Fruit fly (Drosophila melanogaster) whole organism, embryonic: ENCODE measurements around the gene CG7080.
A peak's percentile ranks its signal among the peaks of the same experiment; 100 is the strongest.

Source experiments
- Abd-B ChIP-seq: fragments of 200-800 bp; sonication (Bioruptor generic); optimal IDR thresholded peaks from 2 replicates; lab custom pipeline; 2018; ENCODE audit warnings: missing biosample characterization, mild to moderate bottlenecking, missing genetic modification characterization, moderate library complexity
- CG10431 ChIP-seq: fragments of 200-800 bp; sonication (Bioruptor generic); optimal IDR thresholded peaks from 3 replicates; lab custom pipeline; 2018; ENCODE audit warnings: missing biosample characterization, mild to moderate bottlenecking, missing genetic modification characterization
- CG10654 ChIP-seq: fragments of 200-800 bp; sonication (Bioruptor generic); optimal IDR thresholded peaks from 2 replicates; lab custom pipeline; 2016; ENCODE audit warnings: missing biosample characterization, missing genetic modification characterization
- CG11247 ChIP-seq: fragments of 200-800 bp; sonication (Bioruptor generic); IDR thresholded peaks from 2 replicates; pipeline ENCODE4 v1.3.6; 2022; ENCODE audit warnings: missing biosample characterization, missing genetic modification characterization
- CG12071 ChIP-seq: fragments of 200-800 bp; sonication (Bioruptor generic); optimal IDR thresholded peaks from 3 replicates; lab custom pipeline; 2018; ENCODE audit warnings: missing biosample characterization, mild to moderate bottlenecking, missing genetic modification characterization
- CG13424 ChIP-seq: fragments of 200-800 bp; sonication (Bioruptor generic); optimal IDR thresholded peaks from 2 replicates; lab custom pipeline; 2019; ENCODE audit warnings: missing biosample characterization, mild to moderate bottlenecking, missing genetic modification characterization, moderate library complexity
- CG14860 ChIP-seq: fragments of 200-800 bp; sonication (Bioruptor generic); IDR thresholded peaks from 3 replicates; pipeline ENCODE4 v1.3.6; 2022; ENCODE audit warnings: missing biosample characterization, missing genetic modification characterization; ENCODE audit not compliant: partially characterized antibody
- CG16779 ChIP-seq: fragments of 200-800 bp; sonication (Bioruptor generic); IDR thresholded peaks from 2 replicates; pipeline ENCODE4 v1.3.6; 2022; ENCODE audit warnings: missing biosample characterization, missing genetic modification characterization
- CG17802 ChIP-seq: fragments of 200-800 bp; sonication (Bioruptor generic); optimal IDR thresholded peaks from 2 replicates; lab custom pipeline; 2018; ENCODE audit warnings: missing biosample characterization, mild to moderate bottlenecking, missing genetic modification characterization, moderate library complexity
- CG34224 ChIP-seq: fragments of 200-800 bp; sonication (Bioruptor generic); IDR thresholded peaks from 3 replicates; pipeline ENCODE4 v1.3.6; 2022; ENCODE audit warnings: missing biosample characterization, missing genetic modification characterization; ENCODE audit not compliant: partially characterized antibody
- CG4617 ChIP-seq: fragments of 200-800 bp; sonication (Bioruptor generic); optimal IDR thresholded peaks from 3 replicates; lab custom pipeline; 2016; ENCODE audit warnings: missing biosample characterization, missing genetic modification characterization, borderline replicate concordance
- CG5180 ChIP-seq: fragments of 200-800 bp; sonication (Bioruptor generic); optimal IDR thresholded peaks from 3 replicates; lab custom pipeline; 2017; ENCODE audit warnings: missing biosample characterization, missing genetic modification characterization, mild to moderate bottlenecking, moderate library complexity, missing genetic modification reagents
- CG5245 ChIP-seq: fragments of 200-800 bp; sonication (Bioruptor generic); optimal IDR thresholded peaks from 3 replicates; lab custom pipeline; 2016; ENCODE audit warnings: missing biosample characterization, missing genetic modification characterization
- CG6272 ChIP-seq: fragments of 200-800 bp; sonication (Bioruptor generic); IDR thresholded peaks from 2 replicates; pipeline ENCODE4 v1.3.6; 2022; ENCODE audit warnings: missing biosample characterization, missing genetic modification characterization
- CG7963 ChIP-seq: fragments of 200-800 bp; sonication (Bioruptor generic); IDR thresholded peaks from 3 replicates; pipeline ENCODE4 v1.3.6; 2022; ENCODE audit warnings: missing biosample characterization, missing genetic modification characterization; ENCODE audit not compliant: partially characterized antibody
- CG8089 ChIP-seq: fragments of 200-800 bp; sonication (Bioruptor generic); optimal IDR thresholded peaks from 3 replicates; lab custom pipeline; 2016; ENCODE audit warnings: missing biosample characterization, missing genetic modification characterization
- CG9215 ChIP-seq: fragments of 200-800 bp; sonication (Bioruptor generic); IDR thresholded peaks from 2 replicates; pipeline ENCODE4 v1.3.6; 2022; ENCODE audit warnings: missing biosample characterization, missing genetic modification characterization
- D19A ChIP-seq: fragments of 200-800 bp; optimal IDR thresholded peaks from 3 replicates; lab custom pipeline; 2019; ENCODE audit warnings: missing biosample characterization, mild to moderate bottlenecking, missing genetic modification characterization, moderate library complexity
- Elba2 ChIP-seq: fragments of 200-800 bp; sonication (Bioruptor generic); optimal IDR thresholded peaks from 3 replicates; lab custom pipeline; 2016; ENCODE audit warnings: missing biosample characterization, missing genetic modification characterization
- HHEX ChIP-seq: fragments of 200-800 bp; sonication (Bioruptor generic); optimal IDR thresholded peaks from 3 replicates; lab custom pipeline; 2017; ENCODE audit warnings: missing biosample characterization, mild to moderate bottlenecking, missing genetic modification characterization, missing genetic modification reagents
- Kr ChIP-seq: fragments of 200-800 bp; sonication (Bioruptor generic); optimal IDR thresholded peaks from 2 replicates; lab custom pipeline; 2017; ENCODE audit warnings: missing biosample characterization, mild to moderate bottlenecking, missing genetic modification characterization
- Med ChIP-seq: fragments of 200-800 bp; sonication (Bioruptor generic); peaks from one replicate; lab custom pipeline; 2016; ENCODE audit warnings: missing biosample characterization, missing genetic modification characterization, mild to moderate bottlenecking, inconsistent platforms, moderate library complexity
- NC2β ChIP-seq: fragments of 200-800 bp; sonication (Bioruptor generic); optimal IDR thresholded peaks from 2 replicates; lab custom pipeline; 2016; ENCODE audit warnings: missing biosample characterization, missing genetic modification characterization
- Nf-YB ChIP-seq: fragments of 200-800 bp; sonication (Bioruptor generic); optimal IDR thresholded peaks from 3 replicates; lab custom pipeline; 2019; ENCODE audit warnings: missing biosample characterization, mild to moderate bottlenecking, missing genetic modification characterization, moderate library complexity
- Poxn ChIP-seq: fragments of 200-800 bp; sonication (Bioruptor generic); IDR thresholded peaks from 2 replicates; pipeline ENCODE4 v1.3.6; 2022; ENCODE audit warnings: missing biosample characterization, missing genetic modification characterization
- Ravus ChIP-seq: fragments of 200-800 bp; sonication (Bioruptor generic); IDR thresholded peaks from 2 replicates; pipeline ENCODE4 v1.3.6; 2022; ENCODE audit warnings: missing biosample characterization, missing genetic modification characterization
- Trl ChIP-seq, 3 experiments: fragments of >200 bp in 2 of 3; fragments of 200-800 bp in 1 of 3; sonication (Bioruptor generic) in 1 of 3; optimal IDR thresholded peaks; 2 replicates in 1 of 3; 3 replicates in 2 of 3; lab custom pipeline; 2016 to 2017; ENCODE audit warnings: missing biosample characterization in 1 of 3, missing genetic modification characterization in 1 of 3
- bowl ChIP-seq: fragments of 200-800 bp; sonication (Bioruptor generic); IDR thresholded peaks from 2 replicates; pipeline ENCODE4 v1.3.6; 2022; ENCODE audit warnings: missing biosample characterization, missing genetic modification characterization
- cas ChIP-seq: fragments of 200-800 bp; sonication (Bioruptor generic); IDR thresholded peaks from 2 replicates; pipeline ENCODE4 v1.3.6; 2022; ENCODE audit warnings: missing biosample characterization, missing genetic modification characterization
- caup ChIP-seq: fragments of 200-800 bp; sonication (Bioruptor generic); optimal IDR thresholded peaks from 3 replicates; lab custom pipeline; 2017; ENCODE audit warnings: missing biosample characterization, mild to moderate bottlenecking, missing genetic modification characterization, moderate library complexity; ENCODE audit not compliant: severe bottlenecking
- chm ChIP-seq: fragments of 200-800 bp; sonication (Bioruptor generic); IDR thresholded peaks from 2 replicates; pipeline ENCODE4 v1.3.6; 2022; ENCODE audit warnings: missing biosample characterization, missing genetic modification characterization
- ci ChIP-seq: fragments of 200-800 bp; sonication (Bioruptor generic); IDR thresholded peaks from 3 replicates; pipeline ENCODE4 v1.3.6; 2022; ENCODE audit warnings: missing biosample characterization, missing genetic modification characterization
- cwo ChIP-seq: fragments of 200-800 bp; sonication (Bioruptor generic); optimal IDR thresholded peaks from 3 replicates; lab custom pipeline; 2017; ENCODE audit warnings: missing biosample characterization, missing genetic modification characterization, mild to moderate bottlenecking, moderate library complexity, missing genetic modification reagents
- esg ChIP-seq: fragments of 200-800 bp; sonication (Bioruptor generic); conservative IDR thresholded peaks from 2 replicates; pipeline ENCODE4 v1.3.6; 2022; ENCODE audit warnings: missing biosample characterization, missing genetic modification characterization
- exex ChIP-seq: fragments of 200-800 bp; sonication (Bioruptor generic); optimal IDR thresholded peaks from 4 replicates; lab custom pipeline; 2018; ENCODE audit warnings: missing biosample characterization, mild to moderate bottlenecking, missing genetic modification characterization, moderate library complexity
- gsb ChIP-seq: fragments of 200-800 bp; sonication (Bioruptor generic); IDR thresholded peaks from 2 replicates; pipeline ENCODE4 v1.3.6; 2022; ENCODE audit warnings: missing biosample characterization, missing genetic modification characterization
- hth ChIP-seq: fragments of >200 bp; optimal IDR thresholded peaks from 2 replicates; lab custom pipeline; 2017; ENCODE audit warnings: inconsistent platforms
- jing ChIP-seq: fragments of 200-800 bp; sonication (Bioruptor generic); optimal IDR thresholded peaks from 2 replicates; lab custom pipeline; 2018; ENCODE audit warnings: missing biosample characterization, mild to moderate bottlenecking, missing genetic modification characterization
- lola ChIP-seq, 3 experiments: fragments of >200 bp in 2 of 3; fragments of 200-800 bp in 1 of 3; sonication (Bioruptor generic) in 1 of 3; optimal IDR thresholded peaks; 2 replicates each; lab custom pipeline; 2017 to 2019; ENCODE audit warnings: missing biosample characterization in 3 of 3, missing genetic modification characterization in 3 of 3, mild to moderate bottlenecking in 1 of 3, moderate library complexity in 1 of 3
- mld ChIP-seq: fragments of 200-800 bp; sonication (Bioruptor generic); IDR thresholded peaks from 3 replicates; pipeline ENCODE4 v1.3.6; 2022; ENCODE audit warnings: missing biosample characterization, missing genetic modification characterization; ENCODE audit not compliant: partially characterized antibody
- prd ChIP-seq, 3 experiments: fragments of >200 bp in 2 of 3; fragments of 200-800 bp in 1 of 3; sonication (Bioruptor generic) in 1 of 3; optimal IDR thresholded peaks in 2 of 3; IDR thresholded peaks in 1 of 3; 2 replicates in 2 of 3; 3 replicates in 1 of 3; pipeline versions ENCODE4 v1.3.6 to Lab custom; 2017 to 2022; ENCODE audit warnings: missing biosample characterization in 1 of 3, missing genetic modification characterization in 1 of 3
- schlank ChIP-seq: fragments of 200-800 bp; sonication (Bioruptor generic); optimal IDR thresholded peaks from 2 replicates; lab custom pipeline; 2018; ENCODE audit warnings: missing biosample characterization, mild to moderate bottlenecking, missing genetic modification characterization
- slou ChIP-seq: fragments of 200-800 bp; sonication (Bioruptor generic); optimal IDR thresholded peaks from 3 replicates; lab custom pipeline; 2016; ENCODE audit warnings: missing biosample characterization, missing genetic modification characterization
- ssp ChIP-seq: fragments of 200-800 bp; sonication (Bioruptor generic); IDR thresholded peaks from 2 replicates; pipeline ENCODE4 v1.3.6; 2022; ENCODE audit warnings: missing biosample characterization, missing genetic modification characterization
- tgo ChIP-seq: fragments of 200-800 bp; sonication (Bioruptor generic); IDR thresholded peaks from 3 replicates; pipeline ENCODE4 v1.3.6; 2022; ENCODE audit warnings: missing biosample characterization, missing genetic modification characterization
- tin ChIP-seq: fragments of 200-800 bp; sonication (Bioruptor generic); optimal IDR thresholded peaks from 3 replicates; lab custom pipeline; 2016; ENCODE audit warnings: missing biosample characterization, missing genetic modification characterization
- tx ChIP-seq: fragments of 200-800 bp; sonication (Bioruptor generic); optimal IDR thresholded peaks from 2 replicates; lab custom pipeline; 2016; ENCODE audit warnings: missing biosample characterization, missing genetic modification characterization
- wek ChIP-seq: fragments of 200-800 bp; sonication (Bioruptor generic); optimal IDR thresholded peaks from 3 replicates; lab custom pipeline; 2018; ENCODE audit warnings: missing biosample characterization, mild to moderate bottlenecking, missing genetic modification characterization, moderate library complexity
- yki ChIP-seq: fragments of >200 bp; optimal IDR thresholded peaks from 3 replicates; lab custom pipeline; 2018

The CG7080 gene

dm6 chr3R:22368077-22368776, 39.1 kb downstream of the CG7080 start (continued):
- TF ChIP-seq prd (optimal IDR thresholded peaks at IDR 0.05; lab: Kevin White, UChicago): no peak
- no peak for TF ChIP-seq prd (GFP tag; IDR thresholded peaks at IDR 0.05; lab: Robert Waterston, UW)
- no peak for TF ChIP-seq tx (GFP tag; lab: Kevin White, UChicago)
- TF ChIP-seq gsb: no peak
- TF ChIP-seq D19A (tag; lab: Kevin White, UChicago): no peak
- TF ChIP-seq CG11247 (GFP tag; lab: Robert Waterston, UW): no peak
- peak in 1 of 2 experiments; percentile 7 for TF ChIP-seq Trl (optimal IDR thresholded peaks at IDR 0.05; lab: Kevin White, UChicago)
- TF ChIP-seq Trl (GFP tag; optimal IDR thresholded peaks at IDR 0.05; lab: Kevin White, UChicago): no peak
- TF ChIP-seq CG10654 (GFP tag; lab: Kevin White, UChicago): no peak
- no peak for TF ChIP-seq Nf-YB (GFP tag; lab: Kevin White, UChicago)
- TF ChIP-seq ci (GFP tag; lab: Robert Waterston, UW): no peak
- no peak for TF ChIP-seq tin (GFP tag; lab: Kevin White, UChicago)
- no peak for TF ChIP-seq CG17802 (tag; lab: Kevin White, UChicago)
- 0 out of 3 replicates have a peak, but pooled peaks have one; percentile 11 for TF ChIP-seq mld
- no peak for TF ChIP-seq chm (GFP tag; lab: Robert Waterston, UW)
- TF ChIP-seq CG6272 (GFP tag; lab: Robert Waterston, UW): no peak
- TF ChIP-seq Poxn (GFP tag; lab: Robert Waterston, UW): no peak
- no peak for TF ChIP-seq CG8089 (GFP tag; lab: Kevin White, UChicago)
- TF ChIP-seq CG14860 (GFP tag; lab: Robert Waterston, UW): 0 out of 3 replicates have a peak, but pooled peaks have one; percentile 29
- TF ChIP-seq CG5180 (GFP tag; lab: Kevin White, UChicago): no peak
- TF ChIP-seq yki (lab: Kevin White, UChicago): no peak
- no peak for TF ChIP-seq Kr (GFP tag; lab: Kevin White, UChicago)
- TF ChIP-seq caup (GFP tag; lab: Kevin White, UChicago): no peak
- no peak for TF ChIP-seq Abd-B
- no peak for TF ChIP-seq bowl (GFP tag; lab: Robert Waterston, UW)
- no peak for TF ChIP-seq CG9215 (GFP tag; lab: Robert Waterston, UW)
- TF ChIP-seq Ravus (GFP tag; lab: Robert Waterston, UW): no peak
- no peak for TF ChIP-seq CG5245 (GFP tag; lab: Kevin White, UChicago)
- no peak for TF ChIP-seq esg (GFP tag; lab: Robert Waterston, UW)
- TF ChIP-seq CG16779: peak; percentile 55; the same call in 1 of the 2 replicates
- peak; percentile 8 for TF ChIP-seq CG12071 (GFP tag; lab: Kevin White, UChicago)
- TF ChIP-seq HHEX (GFP tag; lab: Kevin White, UChicago): no peak
- TF ChIP-seq cwo (GFP tag; lab: Kevin White, UChicago): peak; percentile 74
- TF ChIP-seq schlank: no peak
- no peak for TF ChIP-seq CG34224 (GFP tag; lab: Robert Waterston, UW)
- TF ChIP-seq cas (GFP tag; lab: Robert Waterston, UW): no peak
- no peak for TF ChIP-seq CG13424 (tag; lab: Kevin White, UChicago)
- TF ChIP-seq Med: peak; percentile 65
- TF ChIP-seq tgo (GFP tag; lab: Robert Waterston, UW): no peak
- TF ChIP-seq lola (GFP tag; optimal IDR thresholded peaks at IDR 0.05; lab: Kevin White, UChicago): peak in 1 of 3 experiments; percentile 27
- TF ChIP-seq exex (tag; lab: Kevin White, UChicago): peak; percentile 39
- TF ChIP-seq Elba2 (GFP tag; lab: Kevin White, UChicago): no peak
- TF ChIP-seq slou (GFP tag; lab: Kevin White, UChicago): no peak
- no peak for TF ChIP-seq ssp (GFP tag; lab: Robert Waterston, UW)
- no peak for TF ChIP-seq CG10431 (GFP tag; lab: Kevin White, UChicago)
- TF ChIP-seq CG4617 (GFP tag; lab: Kevin White, UChicago): no peak
- no peak for TF ChIP-seq hth (lab: Kevin White, UChicago)
- TF ChIP-seq wek (GFP tag; lab: Kevin White, UChicago): no peak
- TF ChIP-seq NC2β (GFP tag; lab: Kevin White, UChicago): no peak
- no peak for TF ChIP-seq jing
- no peak for TF ChIP-seq CG7963 (GFP tag; lab: Robert Waterston, UW)
